Fruit fly (Drosophila melanogaster) whole organism, embryonic: ENCODE results near the gene gce.
A peak's percentile ranks its signal among the peaks of the same experiment; 100 is the strongest.

Experiments used
- Bdp1 ChIP-seq: fragments of 200-800 bp; sonication (Bioruptor generic); optimal IDR thresholded peaks from 3 replicates; lab custom pipeline; 2016; ENCODE audit warnings: missing biosample characterization, missing genetic modification characterization
- Bgb ChIP-seq: fragments of 200-800 bp; sonication (Bioruptor generic); IDR thresholded peaks from 2 replicates; pipeline ENCODE4 v1.3.6; 2022; ENCODE audit warnings: missing biosample characterization, missing genetic modification characterization; ENCODE audit not compliant: partially characterized antibody
- CG10209 ChIP-seq: fragments of 200-800 bp; sonication (Bioruptor generic); optimal IDR thresholded peaks from 3 replicates; lab custom pipeline; 2017; ENCODE audit warnings: missing biosample characterization, mild to moderate bottlenecking, missing genetic modification characterization, missing genetic modification reagents
- CG10462 ChIP-seq: fragments of 200-800 bp; sonication (Bioruptor generic); optimal IDR thresholded peaks from 2 replicates; lab custom pipeline; 2016; ENCODE audit warnings: missing biosample characterization, missing genetic modification characterization
- CG10959 ChIP-seq: fragments of 200-800 bp; sonication (Bioruptor generic); IDR thresholded peaks from 2 replicates; pipeline ENCODE4 v1.3.6; 2022; ENCODE audit warnings: missing biosample characterization, missing genetic modification characterization
- CG12104 ChIP-seq: fragments of 200-800 bp; sonication (Bioruptor generic); optimal IDR thresholded peaks from 3 replicates; lab custom pipeline; 2016; ENCODE audit warnings: missing biosample characterization, missing genetic modification characterization
- CG12942 ChIP-seq: fragments of 200-800 bp; sonication (Bioruptor generic); optimal IDR thresholded peaks from 3 replicates; lab custom pipeline; 2016; ENCODE audit warnings: missing biosample characterization, missing genetic modification characterization
- CG15601 ChIP-seq: fragments of 200-800 bp; sonication (Bioruptor generic); optimal IDR thresholded peaks from 3 replicates; lab custom pipeline; 2019; ENCODE audit warnings: missing biosample characterization, mild to moderate bottlenecking, missing genetic modification characterization, moderate library complexity
- CG18764 ChIP-seq: fragments of 200-800 bp; sonication (Bioruptor generic); optimal IDR thresholded peaks from 3 replicates; lab custom pipeline; 2016; ENCODE audit warnings: missing biosample characterization, missing genetic modification characterization
- CG34224 ChIP-seq: fragments of 200-800 bp; sonication (Bioruptor generic); IDR thresholded peaks from 3 replicates; pipeline ENCODE4 v1.3.6; 2022; ENCODE audit warnings: missing biosample characterization, missing genetic modification characterization; ENCODE audit not compliant: partially characterized antibody
- CG3995 ChIP-seq: fragments of 200-800 bp; sonication (Bioruptor generic); optimal IDR thresholded peaks from 3 replicates; lab custom pipeline; 2016; ENCODE audit warnings: missing biosample characterization, missing genetic modification characterization
- CG42726 ChIP-seq: fragments of 200-800 bp; sonication (Bioruptor generic); IDR thresholded peaks from 2 replicates; pipeline ENCODE4 v1.3.6; 2022; ENCODE audit warnings: missing biosample characterization, missing genetic modification characterization; ENCODE audit not compliant: partially characterized antibody
- CG4360 ChIP-seq: fragments of 200-800 bp; sonication (Bioruptor generic); IDR thresholded peaks from 2 replicates; pipeline ENCODE4 v1.3.6; 2022; ENCODE audit warnings: missing biosample characterization, missing genetic modification characterization
- CG6683 ChIP-seq: fragments of 200-800 bp; sonication (Bioruptor generic); optimal IDR thresholded peaks from 2 replicates; lab custom pipeline; 2017; ENCODE audit warnings: missing biosample characterization, mild to moderate bottlenecking, missing genetic modification characterization, missing genetic modification reagents
- CG6765 ChIP-seq: fragments of 200-800 bp; sonication (Bioruptor generic); optimal IDR thresholded peaks from 3 replicates; lab custom pipeline; 2017; ENCODE audit warnings: missing biosample characterization, mild to moderate bottlenecking, missing genetic modification characterization
- CG7963 ChIP-seq: fragments of 200-800 bp; sonication (Bioruptor generic); IDR thresholded peaks from 3 replicates; pipeline ENCODE4 v1.3.6; 2022; ENCODE audit warnings: missing biosample characterization, missing genetic modification characterization; ENCODE audit not compliant: partially characterized antibody
- CG7987 ChIP-seq: fragments of 200-800 bp; sonication (Bioruptor generic); optimal IDR thresholded peaks from 2 replicates; lab custom pipeline; 2018; ENCODE audit warnings: missing biosample characterization, mild to moderate bottlenecking, missing genetic modification characterization, moderate library complexity
- CG8359 ChIP-seq: fragments of 200-800 bp; sonication (Bioruptor generic); optimal IDR thresholded peaks from 2 replicates; lab custom pipeline; 2017; ENCODE audit warnings: missing biosample characterization, mild to moderate bottlenecking, missing genetic modification characterization, borderline replicate concordance
- CkIIα-i1 ChIP-seq: fragments of 200-800 bp; sonication (Bioruptor generic); IDR thresholded peaks from 2 replicates; pipeline ENCODE4 v1.3.6; 2022; ENCODE audit warnings: missing biosample characterization, missing genetic modification characterization
- CoRest ChIP-seq: fragments of 200-800 bp; sonication (Bioruptor generic); optimal IDR thresholded peaks from 3 replicates; lab custom pipeline; 2018; ENCODE audit warnings: missing biosample characterization, mild to moderate bottlenecking, missing genetic modification characterization, moderate library complexity
- Eip74EF ChIP-seq, 2 experiments: fragments of 200-800 bp in 1 of 2; fragments of >200 bp in 1 of 2; sonication (Bioruptor generic) in 1 of 2; optimal IDR thresholded peaks; 2 replicates each; lab custom pipeline; 2017 to 2019; ENCODE audit warnings: missing biosample characterization in 2 of 2, missing genetic modification characterization in 2 of 2, mild to moderate bottlenecking in 1 of 2, moderate library complexity in 1 of 2
- Ets65A ChIP-seq: fragments of 200-800 bp; sonication (Bioruptor generic); peaks from one replicate; lab custom pipeline; 2016; ENCODE audit warnings: missing biosample characterization, missing genetic modification characterization
- GATAe ChIP-seq: fragments of 200-800 bp; sonication (Bioruptor generic); conservative IDR thresholded peaks from 2 replicates; pipeline ENCODE4 v1.3.6; 2022; ENCODE audit warnings: missing biosample characterization, missing genetic modification characterization
- Hey ChIP-seq: fragments of 200-800 bp; sonication (Bioruptor generic); optimal IDR thresholded peaks from 3 replicates; lab custom pipeline; 2018; ENCODE audit warnings: missing biosample characterization, mild to moderate bottlenecking, missing genetic modification characterization
- Lhr ChIP-seq: fragments of 200-800 bp; sonication (Bioruptor generic); optimal IDR thresholded peaks from 3 replicates; lab custom pipeline; 2017; ENCODE audit warnings: mild to moderate bottlenecking, missing biosample characterization, missing genetic modification reagents, missing genetic modification characterization
- MBD-R2 ChIP-seq: fragments of 200-800 bp; sonication (Bioruptor generic); IDR thresholded peaks from 2 replicates; pipeline ENCODE4 v1.3.6; 2022; ENCODE audit warnings: missing biosample characterization, missing genetic modification characterization
- PHDP ChIP-seq: fragments of 200-800 bp; sonication (Bioruptor generic); optimal IDR thresholded peaks from 3 replicates; lab custom pipeline; 2018; ENCODE audit warnings: missing biosample characterization, mild to moderate bottlenecking, missing genetic modification characterization, moderate library complexity
- Spps ChIP-seq: fragments of 200-800 bp; sonication (Bioruptor generic); optimal IDR thresholded peaks from 2 replicates; lab custom pipeline; 2018; ENCODE audit warnings: missing biosample characterization, mild to moderate bottlenecking, missing genetic modification characterization
- TFAM ChIP-seq: fragments of 200-800 bp; sonication (Bioruptor generic); optimal IDR thresholded peaks from 2 replicates; lab custom pipeline; 2017; ENCODE audit warnings: missing biosample characterization, missing genetic modification characterization, inconsistent platforms
- Vsx1 ChIP-seq: fragments of 200-800 bp; sonication (Bioruptor generic); optimal IDR thresholded peaks from 2 replicates; lab custom pipeline; 2017; ENCODE audit warnings: missing biosample characterization, mild to moderate bottlenecking, missing genetic modification characterization, missing genetic modification reagents
- br ChIP-seq: fragments of >200 bp; optimal IDR thresholded peaks from 2 replicates; lab custom pipeline; 2017
- dimm ChIP-seq: fragments of 200-800 bp; sonication (Bioruptor generic); IDR thresholded peaks from 2 replicates; pipeline ENCODE4 v1.3.6; 2022; ENCODE audit warnings: missing biosample characterization, missing genetic modification characterization
- dmrt11E ChIP-seq: fragments of 200-800 bp; sonication (Bioruptor generic); optimal IDR thresholded peaks from 3 replicates; lab custom pipeline; 2018; ENCODE audit warnings: missing biosample characterization, mild to moderate bottlenecking, missing genetic modification characterization, moderate library complexity
- en ChIP-seq: fragments of 200-800 bp; sonication (Bioruptor generic); optimal IDR thresholded peaks from 2 replicates; lab custom pipeline; 2016; ENCODE audit warnings: missing biosample characterization, missing genetic modification characterization
- eyg ChIP-seq: fragments of 200-800 bp; sonication (Bioruptor generic); optimal IDR thresholded peaks from 3 replicates; lab custom pipeline; 2016; ENCODE audit warnings: missing biosample characterization, missing genetic modification characterization
- fd3F ChIP-seq: fragments of 200-800 bp; sonication (Bioruptor generic); optimal IDR thresholded peaks from 2 replicates; lab custom pipeline; 2018; ENCODE audit warnings: missing biosample characterization, mild to moderate bottlenecking, missing genetic modification characterization, moderate library complexity
- fru ChIP-seq: fragments of >200 bp; optimal IDR thresholded peaks from 2 replicates; lab custom pipeline; 2017
- kah ChIP-seq: fragments of 200-800 bp; sonication (Bioruptor generic); optimal IDR thresholded peaks from 2 replicates; lab custom pipeline; 2018; ENCODE audit warnings: missing biosample characterization, mild to moderate bottlenecking, missing genetic modification characterization
- lab ChIP-seq: fragments of 200-800 bp; sonication (Bioruptor generic); optimal IDR thresholded peaks from 3 replicates; lab custom pipeline; 2017; ENCODE audit warnings: missing biosample characterization, missing genetic modification characterization, mild to moderate bottlenecking, moderate library complexity, missing genetic modification reagents
- lilli ChIP-seq: fragments of 200-800 bp; sonication (Bioruptor generic); optimal IDR thresholded peaks from 3 replicates; lab custom pipeline; 2016; ENCODE audit warnings: missing biosample characterization, missing genetic modification characterization
- lola ChIP-seq, 3 experiments: fragments of >200 bp in 2 of 3; fragments of 200-800 bp in 1 of 3; sonication (Bioruptor generic) in 1 of 3; optimal IDR thresholded peaks; 2 replicates each; lab custom pipeline; 2017 to 2019; ENCODE audit warnings: missing biosample characterization in 3 of 3, missing genetic modification characterization in 3 of 3, mild to moderate bottlenecking in 1 of 3, moderate library complexity in 1 of 3
- nmo ChIP-seq: fragments of 200-800 bp; sonication (Bioruptor generic); optimal IDR thresholded peaks from 2 replicates; lab custom pipeline; 2018; ENCODE audit warnings: missing biosample characterization, mild to moderate bottlenecking, missing genetic modification characterization, moderate library complexity
- odd ChIP-seq: fragments of 200-800 bp; sonication (Bioruptor generic); optimal IDR thresholded peaks from 2 replicates; lab custom pipeline; 2017; ENCODE audit warnings: missing biosample characterization, mild to moderate bottlenecking, missing genetic modification characterization
- otp ChIP-seq: fragments of 200-800 bp; sonication (Bioruptor generic); IDR thresholded peaks from 3 replicates; pipeline ENCODE4, ENCODE4 v1.3.6; 2022; ENCODE audit warnings: missing biosample characterization, missing genetic modification characterization
- phol ChIP-seq: fragments of 200-800 bp; sonication (Bioruptor generic); optimal IDR thresholded peaks from 3 replicates; lab custom pipeline; 2018; ENCODE audit warnings: missing biosample characterization, mild to moderate bottlenecking, missing genetic modification characterization, moderate library complexity
- salm ChIP-seq: fragments of 200-800 bp; sonication (Bioruptor generic); optimal IDR thresholded peaks from 2 replicates; lab custom pipeline; 2018; ENCODE audit warnings: missing biosample characterization, mild to moderate bottlenecking, missing genetic modification characterization
- stc ChIP-seq: fragments of 200-800 bp; sonication (Bioruptor generic); IDR thresholded peaks from 2 replicates; pipeline ENCODE4 v1.3.6; 2022; ENCODE audit warnings: missing biosample characterization, missing genetic modification characterization
- trem ChIP-seq: fragments of 200-800 bp; optimal IDR thresholded peaks from 3 replicates; lab custom pipeline; 2019; ENCODE audit warnings: missing biosample characterization, mild to moderate bottlenecking, missing genetic modification characterization, moderate library complexity
- wdn ChIP-seq: fragments of 200-800 bp; sonication (Bioruptor generic); IDR thresholded peaks from 2 replicates; pipeline ENCODE4 v1.3.6; 2022; ENCODE audit warnings: missing biosample characterization, missing genetic modification characterization

The gce gene

dm6 chrX:15296969-15297816 lies at the start of gene gce (continued):
- TF ChIP-seq CG4360 (GFP tag; lab: Robert Waterston, UW) (no peak), CG7987 (GFP tag; lab: Kevin White, UChicago) (no peak), dmrt11E (tag; lab: Kevin White, UChicago) (no peak), lola (GFP tag; optimal IDR thresholded peaks at IDR 0.05; lab: Kevin White, UChicago) (peak in 1 of 3 experiments; percentile 5), wdn (GFP tag; lab: Robert Waterston, UW) (no peak), CG7963 (GFP tag; lab: Robert Waterston, UW) (no peak), CG34224 (GFP tag; lab: Robert Waterston, UW) (no peak), CG12942 (no peak), Eip74EF (GFP tag; optimal IDR thresholded peaks at IDR 0.05; lab: Kevin White, UChicago) (peak in 1 of 2 experiments; percentile 67), Lhr (no peak), TFAM (GFP tag; lab: Kevin White, UChicago) (no peak), Vsx1 (GFP tag; lab: Kevin White, UChicago) (peak; percentile 8), Spps (tag; lab: Kevin White, UChicago) (no peak), otp (GFP tag; lab: Robert Waterston, UW) (no peak), CG6765 (peak; percentile 48), Bdp1 (GFP tag; lab: Kevin White, UChicago) (no peak), eyg (no peak), Hey (tag; lab: Kevin White, UChicago) (no peak), CG15601 (tag; lab: Kevin White, UChicago) (no peak), fd3F (GFP tag; lab: Kevin White, UChicago) (peak; percentile 15), CG8359 (GFP tag; lab: Kevin White, UChicago) (no peak), Bgb (GFP tag; lab: Robert Waterston, UW) (no peak), CG10209 (GFP tag; lab: Kevin White, UChicago) (peak; percentile 52), br (lab: Kevin White, UChicago) (no peak), CkIIα-i1 (GFP tag; lab: Robert Waterston, UW) (no peak), CG18764 (no peak), CG10959 (GFP tag; lab: Robert Waterston, UW) (no peak), fru (lab: Kevin White, UChicago) (no peak), kah (GFP tag; lab: Kevin White, UChicago) (no peak), lab (GFP tag; lab: Kevin White, UChicago) (peak; percentile 62), Ets65A (GFP tag; lab: Kevin White, UChicago) (no peak), trem (tag; lab: Kevin White, UChicago) (peak; percentile 11), phol (tag; lab: Kevin White, UChicago) (peak; percentile 54), dimm (GFP tag; lab: Robert Waterston, UW) (no peak), salm (tag; lab: Kevin White, UChicago) (no peak), CG42726 (GFP tag; lab: Robert Waterston, UW) (no peak), CG3995 (GFP tag; lab: Kevin White, UChicago) (no peak), MBD-R2 (GFP tag; lab: Robert Waterston, UW) (0 out of 2 replicates have a peak, but pooled peaks have one; percentile 5), lilli (GFP tag; lab: Kevin White, UChicago) (peak; percentile 10), GATAe (GFP tag; lab: Robert Waterston, UW) (no peak), CG10462 (GFP tag; lab: Kevin White, UChicago) (no peak), en (no peak), CoRest (tag; lab: Kevin White, UChicago) (peak; percentile 76), PHDP (tag; lab: Kevin White, UChicago) (peak; percentile 62), odd (GFP tag; lab: Kevin White, UChicago) (peak; percentile 64), CG6683 (peak; percentile 36), CG12104 (GFP tag; lab: Kevin White, UChicago) (peak; percentile 46), nmo (GFP tag; lab: Kevin White, UChicago) (peak; percentile 64), stc (GFP tag; lab: Robert Waterston, UW) (no peak)
